Fruit fly (Drosophila melanogaster) whole organism, embryonic: ENCODE measurements around the gene CG11597.
A peak's percentile ranks its signal among the peaks of the same experiment; 100 is the strongest.

ENCODE experiments used
- Atf-2 ChIP-seq: fragments of 200-800 bp; sonication (Bioruptor generic); optimal IDR thresholded peaks from 2 replicates; lab custom pipeline; 2016; ENCODE audit warnings: missing biosample characterization, missing genetic modification characterization
- B-H2 ChIP-seq: fragments of 200-800 bp; sonication (Bioruptor generic); optimal IDR thresholded peaks from 2 replicates; lab custom pipeline; 2018; ENCODE audit warnings: missing biosample characterization, mild to moderate bottlenecking, missing genetic modification characterization
- BtbVII ChIP-seq: fragments of 200-800 bp; sonication (Bioruptor generic); optimal IDR thresholded peaks from 3 replicates; lab custom pipeline; 2017; ENCODE audit warnings: missing biosample characterization, mild to moderate bottlenecking, missing genetic modification characterization
- CG10321 ChIP-seq: fragments of 200-800 bp; sonication (Bioruptor generic); IDR thresholded peaks from 2 replicates; pipeline ENCODE4 v1.3.6; 2022; ENCODE audit warnings: missing biosample characterization, missing genetic modification characterization
- CG12659 ChIP-seq: fragments of 200-800 bp; sonication (Bioruptor generic); optimal IDR thresholded peaks from 3 replicates; lab custom pipeline; 2017; ENCODE audit warnings: mild to moderate bottlenecking, missing biosample characterization, missing genetic modification reagents, missing genetic modification characterization
- CG13624 ChIP-seq: fragments of 200-800 bp; sonication (Bioruptor generic); optimal IDR thresholded peaks from 2 replicates; lab custom pipeline; 2016; ENCODE audit warnings: missing biosample characterization, missing genetic modification characterization
- CG13894 ChIP-seq: fragments of 200-800 bp; sonication (Bioruptor generic); optimal IDR thresholded peaks from 3 replicates; lab custom pipeline; 2018; ENCODE audit warnings: missing biosample characterization, mild to moderate bottlenecking, missing genetic modification characterization, moderate library complexity
- CG18619 ChIP-seq: fragments of 200-800 bp; sonication (Bioruptor generic); optimal IDR thresholded peaks from 3 replicates; lab custom pipeline; 2017; ENCODE audit warnings: missing biosample characterization, mild to moderate bottlenecking, missing genetic modification characterization
- CG31224 ChIP-seq: fragments of 200-800 bp; sonication (Bioruptor generic); IDR thresholded peaks from 2 replicates; pipeline ENCODE4 v1.3.6; 2022; ENCODE audit warnings: missing biosample characterization, missing genetic modification characterization
- CG32772 ChIP-seq: fragments of 200-800 bp; sonication (Bioruptor generic); IDR thresholded peaks from 2 replicates; pipeline ENCODE4 v1.3.6; 2022; ENCODE audit warnings: missing biosample characterization, missing genetic modification characterization
- CG4424 ChIP-seq: fragments of 200-800 bp; sonication (Bioruptor generic); optimal IDR thresholded peaks from 3 replicates; lab custom pipeline; 2016; ENCODE audit warnings: missing biosample characterization, missing genetic modification characterization
- CG6854 ChIP-seq: fragments of 200-800 bp; sonication (Bioruptor generic); optimal IDR thresholded peaks from 3 replicates; lab custom pipeline; 2017; ENCODE audit warnings: missing biosample characterization, mild to moderate bottlenecking, missing genetic modification characterization
- CG7357 ChIP-seq: fragments of 200-800 bp; sonication (Bioruptor generic); IDR thresholded peaks from 3 replicates; pipeline ENCODE4 v1.3.6; 2022; ENCODE audit warnings: missing biosample characterization, missing genetic modification characterization
- CG8089 ChIP-seq: fragments of 200-800 bp; sonication (Bioruptor generic); optimal IDR thresholded peaks from 3 replicates; lab custom pipeline; 2016; ENCODE audit warnings: missing biosample characterization, missing genetic modification characterization
- CG9437 ChIP-seq: fragments of 200-800 bp; sonication (Bioruptor generic); optimal IDR thresholded peaks from 2 replicates; lab custom pipeline; 2018; ENCODE audit warnings: missing biosample characterization, mild to moderate bottlenecking, missing genetic modification characterization
- CG9797 ChIP-seq: fragments of 200-800 bp; sonication (Bioruptor generic); optimal IDR thresholded peaks from 3 replicates; lab custom pipeline; 2018; ENCODE audit warnings: missing biosample characterization, mild to moderate bottlenecking, missing genetic modification characterization
- Dbx ChIP-seq: fragments of 200-800 bp; sonication (Bioruptor generic); IDR thresholded peaks from 3 replicates; pipeline ENCODE4 v1.3.6; 2022; ENCODE audit warnings: missing biosample characterization, missing genetic modification characterization
- Dek ChIP-seq: fragments of 200-800 bp; sonication (Bioruptor generic); optimal IDR thresholded peaks from 3 replicates; lab custom pipeline; 2019; ENCODE audit warnings: missing biosample characterization, mild to moderate bottlenecking, missing genetic modification characterization, moderate library complexity
- E2f1 ChIP-seq: fragments of 200-800 bp; sonication (Bioruptor generic); IDR thresholded peaks from 2 replicates; pipeline ENCODE4 v1.3.6; 2022; ENCODE audit warnings: missing biosample characterization, missing genetic modification characterization
- HLH3B ChIP-seq: fragments of 200-800 bp; sonication (Bioruptor generic); IDR thresholded peaks from 2 replicates; pipeline ENCODE4 v1.3.6; 2022; ENCODE audit warnings: missing biosample characterization, missing genetic modification characterization
- Hr51 ChIP-seq, 2 experiments: fragments of 200-800 bp; sonication (Bioruptor generic); optimal IDR thresholded peaks; 2 replicates in 1 of 2; 3 replicates in 1 of 2; lab custom pipeline; 2016 to 2018; ENCODE audit warnings: missing biosample characterization in 2 of 2, missing genetic modification characterization in 2 of 2, mild to moderate bottlenecking in 1 of 2, moderate library complexity in 1 of 2
- Lpt ChIP-seq: fragments of >200 bp; optimal IDR thresholded peaks from 2 replicates; lab custom pipeline; 2018; ENCODE audit warnings: missing biosample characterization, missing genetic modification characterization
- Opbp ChIP-seq: fragments of 200-800 bp; sonication (Bioruptor generic); IDR thresholded peaks from 3 replicates; pipeline ENCODE4 v1.3.6; 2022; ENCODE audit warnings: missing biosample characterization, missing genetic modification characterization; ENCODE audit not compliant: partially characterized antibody
- Optix ChIP-seq: fragments of 200-800 bp; sonication (Bioruptor generic); IDR thresholded peaks from 3 replicates; pipeline ENCODE4 v1.3.6; 2022; ENCODE audit warnings: missing biosample characterization, missing genetic modification characterization
- Pdp1 ChIP-seq, 2 experiments: fragments of 200-800 bp; sonication (Bioruptor generic); optimal IDR thresholded peaks; 3 replicates each; lab custom pipeline; 2016; ENCODE audit warnings: missing biosample characterization in 2 of 2, missing genetic modification characterization in 2 of 2, mild to moderate bottlenecking in 1 of 2, moderate library complexity in 1 of 2
- ase ChIP-seq: fragments of 200-800 bp; sonication (Bioruptor generic); IDR thresholded peaks from 3 replicates; pipeline ENCODE4 v1.3.6; 2022; ENCODE audit warnings: missing biosample characterization, missing genetic modification characterization
- bcd ChIP-seq: fragments of 200-800 bp; sonication (Bioruptor generic); optimal IDR thresholded peaks from 2 replicates; lab custom pipeline; 2017; ENCODE audit warnings: missing biosample characterization, mild to moderate bottlenecking, missing genetic modification characterization
- crol ChIP-seq: fragments of 200-800 bp; sonication (Bioruptor generic); IDR thresholded peaks from 2 replicates; pipeline ENCODE4 v1.3.6; 2022; ENCODE audit warnings: missing biosample characterization, missing genetic modification characterization
- dpn ChIP-seq, 2 experiments: fragments of 200-800 bp; sonication (Bioruptor generic); optimal IDR thresholded peaks; 3 replicates each; lab custom pipeline; 2016; ENCODE audit warnings: missing biosample characterization in 2 of 2, missing genetic modification characterization in 2 of 2
- esg ChIP-seq: fragments of 200-800 bp; sonication (Bioruptor generic); conservative IDR thresholded peaks from 2 replicates; pipeline ENCODE4 v1.3.6; 2022; ENCODE audit warnings: missing biosample characterization, missing genetic modification characterization
- fd96Cb ChIP-seq: fragments of 200-800 bp; sonication (Bioruptor generic); optimal IDR thresholded peaks from 2 replicates; lab custom pipeline; 2018; ENCODE audit warnings: missing biosample characterization, mild to moderate bottlenecking, missing genetic modification characterization, moderate library complexity
- gcm ChIP-seq: fragments of 200-800 bp; sonication (Bioruptor generic); optimal IDR thresholded peaks from 2 replicates; lab custom pipeline; 2019; ENCODE audit warnings: missing biosample characterization, mild to moderate bottlenecking, missing genetic modification characterization, moderate library complexity
- grau ChIP-seq: fragments of 200-800 bp; optimal IDR thresholded peaks from 3 replicates; lab custom pipeline; 2019; ENCODE audit warnings: missing biosample characterization, mild to moderate bottlenecking, missing genetic modification characterization, moderate library complexity
- hkb ChIP-seq, 2 experiments: fragments of 200-800 bp in 1 of 2; fragments of >200 bp in 1 of 2; sonication (Bioruptor generic) in 1 of 2; IDR thresholded peaks in 1 of 2; optimal IDR thresholded peaks in 1 of 2; 2 replicates each; pipeline versions ENCODE4 v1.3.6 to Lab custom; 2017 to 2022; ENCODE audit warnings: missing biosample characterization in 1 of 2, missing genetic modification characterization in 1 of 2
- jigr1 ChIP-seq: fragments of 200-800 bp; sonication (Bioruptor generic); IDR thresholded peaks from 3 replicates; pipeline ENCODE4 v1.3.6; 2022; ENCODE audit warnings: missing biosample characterization, missing genetic modification characterization
- jing ChIP-seq: fragments of 200-800 bp; sonication (Bioruptor generic); optimal IDR thresholded peaks from 2 replicates; lab custom pipeline; 2018; ENCODE audit warnings: missing biosample characterization, mild to moderate bottlenecking, missing genetic modification characterization
- lmd ChIP-seq: fragments of 200-800 bp; sonication (Bioruptor generic); IDR thresholded peaks from 2 replicates; pipeline ENCODE4 v1.3.6; 2022; ENCODE audit warnings: missing biosample characterization, missing genetic modification characterization
- p53 ChIP-seq: fragments of 200-800 bp; sonication (Bioruptor generic); optimal IDR thresholded peaks from 2 replicates; lab custom pipeline; 2016; ENCODE audit warnings: missing biosample characterization, missing genetic modification characterization
- pan ChIP-seq, 4 experiments: fragments of >200 bp in 3 of 4; fragments of 200-800 bp in 1 of 4; sonication (Bioruptor generic) in 1 of 4; optimal IDR thresholded peaks in 3 of 4; IDR thresholded peaks in 1 of 4; 2 replicates each; pipeline versions ENCODE4 v1.3.6 to Lab custom; 2017 to 2022; ENCODE audit warnings: missing biosample characterization in 2 of 4, missing genetic modification characterization in 2 of 4, mixed read lengths in 1 of 4
- pho ChIP-seq: fragments of 200-800 bp; sonication (Bioruptor generic); optimal IDR thresholded peaks from 2 replicates; lab custom pipeline; 2016; ENCODE audit warnings: missing biosample characterization, missing genetic modification characterization
- pros ChIP-seq: fragments of 200-800 bp; sonication (Bioruptor generic); optimal IDR thresholded peaks from 3 replicates; lab custom pipeline; 2019; ENCODE audit warnings: missing biosample characterization, mild to moderate bottlenecking, missing genetic modification characterization, moderate library complexity
- ranshi ChIP-seq: fragments of 200-800 bp; sonication (Bioruptor generic); IDR thresholded peaks from 2 replicates; pipeline ENCODE4 v1.3.6; 2022; ENCODE audit warnings: missing biosample characterization, missing genetic modification characterization
- schlank ChIP-seq: fragments of 200-800 bp; sonication (Bioruptor generic); optimal IDR thresholded peaks from 2 replicates; lab custom pipeline; 2018; ENCODE audit warnings: missing biosample characterization, mild to moderate bottlenecking, missing genetic modification characterization
- sima ChIP-seq: fragments of 200-800 bp; sonication (Bioruptor generic); optimal IDR thresholded peaks from 2 replicates; lab custom pipeline; 2016; ENCODE audit warnings: missing biosample characterization, missing genetic modification characterization
- sisA ChIP-seq: fragments of 200-800 bp; sonication (Bioruptor generic); IDR thresholded peaks from 2 replicates; pipeline ENCODE4 v1.3.6; 2022; ENCODE audit warnings: missing biosample characterization, missing genetic modification characterization
- slbo ChIP-seq: fragments of 200-800 bp; sonication (Bioruptor generic); IDR thresholded peaks from 2 replicates; pipeline ENCODE4 v1.3.6; 2022; ENCODE audit warnings: missing biosample characterization, missing genetic modification characterization
- trh ChIP-seq: fragments of 200-800 bp; sonication (Bioruptor generic); optimal IDR thresholded peaks from 2 replicates; lab custom pipeline; 2016; ENCODE audit warnings: missing biosample characterization, missing genetic modification characterization
- vfl ChIP-seq: fragments of 200-800 bp; sonication (Bioruptor generic); optimal IDR thresholded peaks from 2 replicates; lab custom pipeline; 2016; ENCODE audit warnings: missing biosample characterization, missing genetic modification characterization
- vnd ChIP-seq: fragments of 200-800 bp; sonication (Bioruptor generic); IDR thresholded peaks from 3 replicates; pipeline ENCODE4 v1.3.6; 2022; ENCODE audit warnings: missing biosample characterization, missing genetic modification characterization; ENCODE audit not compliant: partially characterized antibody
- zen ChIP-seq: fragments of 200-800 bp; sonication (Bioruptor generic); optimal IDR thresholded peaks from 3 replicates; lab custom pipeline; 2018; ENCODE audit warnings: missing biosample characterization, mild to moderate bottlenecking, missing genetic modification characterization, moderate library complexity

CG11597 gene

dm6 chr3L:11785291-11785690 is 36.8 kb downstream of the CG11597 start (continued):
- TF ChIP-seq CG9797 (GFP tag; lab: Kevin White, UChicago): no peak
- TF ChIP-seq Dek: no peak
- TF ChIP-seq Pdp1 (GFP tag; optimal IDR thresholded peaks at IDR 0.05; lab: Kevin White, UChicago): peak in 1 of 2 experiments; percentile 7
- peak; percentile 60; the same call in 1 of the 2 replicates for TF ChIP-seq lmd
- no peak for TF ChIP-seq BtbVII (GFP tag; lab: Kevin White, UChicago)
- no peak for TF ChIP-seq ranshi (GFP tag; lab: Robert Waterston, UW)
- TF ChIP-seq Opbp: no peak
- peak; percentile 65 for TF ChIP-seq slbo (GFP tag; lab: Robert Waterston, UW)
- peak; percentile 48 for TF ChIP-seq bcd
- TF ChIP-seq CG31224 (GFP tag; lab: Robert Waterston, UW): peak; percentile 27; the same call in 1 of the 2 replicates
- TF ChIP-seq CG32772 (GFP tag; lab: Robert Waterston, UW): peak; percentile 23; the same call in 1 of the 2 replicates
- TF ChIP-seq crol (GFP tag; lab: Robert Waterston, UW): no peak
- TF ChIP-seq zen: no peak
- TF ChIP-seq esg (GFP tag; lab: Robert Waterston, UW): peak; percentile 54
- peak; percentile 82 for TF ChIP-seq grau
- no peak for TF ChIP-seq CG6854 (GFP tag; lab: Kevin White, UChicago)
- TF ChIP-seq gcm (GFP tag; lab: Kevin White, UChicago): no peak
- 0 out of 2 replicates have a peak, but pooled peaks have one; percentile 40 for TF ChIP-seq E2f1 (GFP tag; lab: Robert Waterston, UW)
- no peak for TF ChIP-seq CG13894 (tag; lab: Kevin White, UChicago)
- no peak for TF ChIP-seq Optix (GFP tag; lab: Robert Waterston, UW)
- TF ChIP-seq jigr1: no peak
- TF ChIP-seq CG12659 (GFP tag; lab: Kevin White, UChicago): peak; percentile 45
- no peak for TF ChIP-seq B-H2 (GFP tag; lab: Kevin White, UChicago)
- peak; percentile 29 for TF ChIP-seq pho (GFP tag; lab: Kevin White, UChicago)
- TF ChIP-seq jing: no peak
- no peak for TF ChIP-seq Lpt (GFP tag; lab: Kevin White, UChicago)
- peak; percentile 57 for TF ChIP-seq HLH3B (GFP tag; lab: Robert Waterston, UW)
- TF ChIP-seq pros (GFP tag; lab: Kevin White, UChicago): no peak
- TF ChIP-seq CG8089 (GFP tag; lab: Kevin White, UChicago): no peak
- TF ChIP-seq CG9437 (GFP tag; lab: Kevin White, UChicago): no peak
- TF ChIP-seq trh (GFP tag; lab: Kevin White, UChicago): no peak
- no peak for TF ChIP-seq vfl (GFP tag; lab: Kevin White, UChicago)
- no peak for TF ChIP-seq schlank (tag; lab: Kevin White, UChicago)
- TF ChIP-seq CG7357 (GFP tag; lab: Robert Waterston, UW): no peak
- TF ChIP-seq dpn (GFP tag; optimal IDR thresholded peaks at IDR 0.05; lab: Kevin White, UChicago): peak in 1 of 2 experiments; percentile 23
- peak; percentile 34; the same call in 1 of the 2 replicates for TF ChIP-seq sisA (GFP tag; lab: Robert Waterston, UW)
- no peak for TF ChIP-seq vnd (GFP tag; lab: Robert Waterston, UW)
- no peak for TF ChIP-seq Hr51 (GFP tag; optimal IDR thresholded peaks at IDR 0.05; lab: Kevin White, UChicago)
- no peak for TF ChIP-seq ase
- TF ChIP-seq pan (optimal IDR thresholded peaks at IDR 0.05; lab: Kevin White, UChicago): no peak
- peak in 1 of 2 experiments; percentile 64 for TF ChIP-seq pan (GFP tag; optimal IDR thresholded peaks at IDR 0.05 in 1 of 2, IDR thresholded peaks at IDR 0.05 in 1 of 2)
- peak; percentile 25 for TF ChIP-seq fd96Cb (tag; lab: Kevin White, UChicago)
- no peak for TF ChIP-seq hkb (optimal IDR thresholded peaks at IDR 0.05; lab: Kevin White, UChicago)
- TF ChIP-seq hkb (GFP tag; IDR thresholded peaks at IDR 0.05; lab: Robert Waterston, UW): peak; percentile 71
- TF ChIP-seq CG10321 (GFP tag; lab: Robert Waterston, UW): 0 out of 2 replicates have a peak, but pooled peaks have one; percentile 21
- TF ChIP-seq Atf-2: no peak
- TF ChIP-seq CG18619 (GFP tag; lab: Kevin White, UChicago): peak; percentile 19
- TF ChIP-seq p53 (GFP tag; lab: Kevin White, UChicago): no peak
- no peak for TF ChIP-seq sima (GFP tag; lab: Kevin White, UChicago)
- peak; percentile 51; the same call in 1 of the 3 replicates for TF ChIP-seq Dbx (GFP tag; lab: Robert Waterston, UW)
- TF ChIP-seq CG4424 (GFP tag; lab: Kevin White, UChicago): peak; percentile 1
- peak; percentile 35 for TF ChIP-seq CG13624
